Fruit fly (Drosophila melanogaster) whole organism, pupa: ENCODE measurements around the gene Vps29.

ENCODE experiments used
- CG10348 ChIP-seq: fragments of 200-800 bp; sonication (Bioruptor generic); IDR thresholded peaks from 2 replicates; pipeline ENCODE4 v1.3.6; 2022; ENCODE audit warnings: missing biosample characterization, missing genetic modification characterization
- CG12605 ChIP-seq: fragments of 200-800 bp; sonication (Bioruptor generic); IDR thresholded peaks from 2 replicates; pipeline ENCODE4 v1.3.6; 2022; ENCODE audit warnings: missing biosample characterization, missing genetic modification characterization
- CG13204 ChIP-seq: fragments of 200-800 bp; sonication (Bioruptor generic); optimal IDR thresholded peaks from 2 replicates; lab custom pipeline; 2018; ENCODE audit warnings: missing biosample characterization, mild to moderate bottlenecking, missing genetic modification characterization, moderate library complexity
- CG14655 ChIP-seq: fragments of 200-800 bp; sonication (Bioruptor generic); optimal IDR thresholded peaks from 3 replicates; lab custom pipeline; 2017; ENCODE audit warnings: mild to moderate bottlenecking, missing biosample characterization, missing genetic modification reagents, missing genetic modification characterization
- CG15710 ChIP-seq: fragments of 200-800 bp; sonication (Bioruptor generic); optimal IDR thresholded peaks from 2 replicates; lab custom pipeline; 2018; ENCODE audit warnings: missing biosample characterization, mild to moderate bottlenecking, missing genetic modification characterization, moderate library complexity
- CG17806 ChIP-seq: fragments of 200-800 bp; sonication (Bioruptor generic); optimal IDR thresholded peaks from 2 replicates; lab custom pipeline; 2018; ENCODE audit warnings: missing biosample characterization, mild to moderate bottlenecking, missing genetic modification characterization, moderate library complexity
- CG32121 ChIP-seq: fragments of 200-800 bp; sonication (Bioruptor generic); IDR thresholded peaks from 2 replicates; pipeline ENCODE4 v1.3.6; 2022; ENCODE audit warnings: missing biosample characterization, missing genetic modification characterization
- CG34367 ChIP-seq: fragments of 200-800 bp; sonication (Bioruptor generic); optimal IDR thresholded peaks from 2 replicates; lab custom pipeline; 2018; ENCODE audit warnings: missing biosample characterization, mild to moderate bottlenecking, missing genetic modification characterization
- CG4496 ChIP-seq: fragments of 200-800 bp; sonication (Bioruptor generic); IDR thresholded peaks from 3 replicates; pipeline ENCODE4 v1.3.6; 2022; ENCODE audit warnings: missing biosample characterization, missing genetic modification characterization
- CG8159 ChIP-seq: fragments of 200-800 bp; sonication (Bioruptor generic); optimal IDR thresholded peaks from 3 replicates; lab custom pipeline; 2018; ENCODE audit warnings: missing biosample characterization, mild to moderate bottlenecking, missing genetic modification characterization, moderate library complexity
- CG8301 ChIP-seq: fragments of 200-800 bp; sonication (Bioruptor generic); optimal IDR thresholded peaks from 2 replicates; lab custom pipeline; 2018; ENCODE audit warnings: missing biosample characterization, mild to moderate bottlenecking, missing genetic modification characterization
- CG9948 ChIP-seq: fragments of 200-800 bp; sonication (Bioruptor generic); optimal IDR thresholded peaks from 2 replicates; lab custom pipeline; 2018; ENCODE audit warnings: missing biosample characterization, mild to moderate bottlenecking, missing genetic modification characterization, moderate library complexity
- D1 ChIP-seq: fragments of 200-800 bp; sonication (Bioruptor generic); optimal IDR thresholded peaks from 2 replicates; lab custom pipeline; 2018; ENCODE audit warnings: missing biosample characterization, mild to moderate bottlenecking, missing genetic modification characterization, moderate library complexity
- EcR ChIP-seq: fragments of 200-800 bp; sonication (Bioruptor generic); optimal IDR thresholded peaks from 3 replicates; lab custom pipeline; 2019; ENCODE audit warnings: missing biosample characterization, missing genetic modification characterization, mild to moderate bottlenecking, moderate library complexity, missing genetic modification reagents
- Ets98B ChIP-seq: fragments of 200-800 bp; sonication (Bioruptor generic); IDR thresholded peaks from 2 replicates; pipeline ENCODE4 v1.3.6; 2022; ENCODE audit warnings: missing biosample characterization, missing genetic modification characterization
- Pif1A ChIP-seq: fragments of 200-800 bp; sonication (Bioruptor generic); optimal IDR thresholded peaks from 3 replicates; lab custom pipeline; 2016; ENCODE audit warnings: missing biosample characterization, missing genetic modification characterization
- Pif1B ChIP-seq: fragments of 200-800 bp; sonication (Bioruptor generic); optimal IDR thresholded peaks from 3 replicates; lab custom pipeline; 2016; ENCODE audit warnings: missing biosample characterization, missing genetic modification characterization
- Snoo ChIP-seq: fragments of 200-800 bp; sonication (Bioruptor generic); optimal IDR thresholded peaks from 3 replicates; lab custom pipeline; 2017; ENCODE audit warnings: missing biosample characterization, mild to moderate bottlenecking, missing genetic modification characterization, inconsistent platforms
- fd96Ca ChIP-seq: fragments of 200-800 bp; sonication (Bioruptor generic); IDR thresholded peaks from 3 replicates; pipeline ENCODE4 v1.3.6; 2022; ENCODE audit warnings: missing biosample characterization, missing genetic modification characterization
- gl ChIP-seq: fragments of 200-800 bp; sonication (Bioruptor generic); optimal IDR thresholded peaks from 2 replicates; lab custom pipeline; 2018; ENCODE audit warnings: missing biosample characterization, mild to moderate bottlenecking, missing genetic modification characterization
- rn ChIP-seq: fragments of 200-800 bp; sonication (Bioruptor generic); IDR thresholded peaks from 2 replicates; pipeline ENCODE4 v1.3.6; 2022; ENCODE audit warnings: missing biosample characterization, missing genetic modification characterization

Vps29 gene

dm6 chr2L:1123078-1123818 lies 27.3 kb upstream of the Vps29 start:
- TF ChIP-seq EcR (GFP tag; lab: Kevin White, UChicago) (peak; percentile 70), Pif1A (GFP tag; lab: Kevin White, UChicago) (no peak)
- TF ChIP-seq, all 21 proteins: peak for 1

dm6 chr2L:1124265-1124664 lies 26.3 kb upstream of the Vps29 start:
- TF ChIP-seq CG12605 (GFP tag; lab: Robert Waterston, UW) (no peak), CG8301 (no peak), CG13204 (GFP tag; lab: Kevin White, UChicago) (no peak), D1 (no peak), Ets98B (GFP tag; lab: Robert Waterston, UW) (no peak), CG14655 (no peak), gl (tag; lab: Kevin White, UChicago) (no peak), CG32121 (GFP tag; lab: Robert Waterston, UW) (no peak)

- TF ChIP-seq Snoo (no peak), CG17806 (tag; lab: Kevin White, UChicago) (no peak), CG4496 (GFP tag; lab: Robert Waterston, UW) (peak; percentile 25; the same call in 1 of the 3 replicates), CG32121 (GFP tag; lab: Robert Waterston, UW) (no peak), CG12605 (GFP tag; lab: Robert Waterston, UW) (0 out of 2 replicates have a peak, but pooled peaks have one; percentile 18), EcR (GFP tag; lab: Kevin White, UChicago) (no peak), CG9948 (tag; lab: Kevin White, UChicago) (no peak)
These were observed 25.1 kb upstream of the Vps29 start for dm6 chr2L:1125437-1125836.

- TF ChIP-seq CG13204 (GFP tag; lab: Kevin White, UChicago): no peak
- no peak for TF ChIP-seq gl (tag; lab: Kevin White, UChicago)
- TF ChIP-seq CG9948 (tag; lab: Kevin White, UChicago): no peak
- no peak for TF ChIP-seq CG4496 (GFP tag; lab: Robert Waterston, UW)
- no peak for TF ChIP-seq CG10348 (GFP tag; lab: Robert Waterston, UW)
- TF ChIP-seq CG12605 (GFP tag; lab: Robert Waterston, UW): no peak
- no peak for TF ChIP-seq Ets98B (GFP tag; lab: Robert Waterston, UW)
- TF ChIP-seq CG14655: no peak
- no peak for TF ChIP-seq CG8159 (tag; lab: Kevin White, UChicago)
- no peak for TF ChIP-seq Pif1A (GFP tag; lab: Kevin White, UChicago)
- no peak for TF ChIP-seq CG15710
- no peak for TF ChIP-seq rn (GFP tag; lab: Robert Waterston, UW)
- no peak for TF ChIP-seq Pif1B
- TF ChIP-seq CG17806 (tag; lab: Kevin White, UChicago): no peak
- TF ChIP-seq D1: no peak
- TF ChIP-seq CG34367 (tag; lab: Kevin White, UChicago): no peak
- no peak for TF ChIP-seq CG8301
These were observed 24.0 kb upstream of the Vps29 start for dm6 chr2L:1126527-1126926.

- no peak for TF ChIP-seq Ets98B (GFP tag; lab: Robert Waterston, UW)
- no peak for TF ChIP-seq CG17806 (tag; lab: Kevin White, UChicago)
- TF ChIP-seq CG8159 (tag; lab: Kevin White, UChicago): no peak
- TF ChIP-seq CG12605 (GFP tag; lab: Robert Waterston, UW): no peak
- TF ChIP-seq CG13204 (GFP tag; lab: Kevin White, UChicago): no peak
- TF ChIP-seq rn (GFP tag; lab: Robert Waterston, UW): no peak
- no peak for TF ChIP-seq CG34367 (tag; lab: Kevin White, UChicago)
- no peak for TF ChIP-seq CG10348 (GFP tag; lab: Robert Waterston, UW)
- TF ChIP-seq D1: no peak
- TF ChIP-seq CG8301: no peak
- TF ChIP-seq gl (tag; lab: Kevin White, UChicago): no peak
- no peak for TF ChIP-seq fd96Ca (GFP tag; lab: Robert Waterston, UW)
- no peak for TF ChIP-seq CG32121 (GFP tag; lab: Robert Waterston, UW)
- no peak for TF ChIP-seq Snoo
- no peak for TF ChIP-seq CG4496 (GFP tag; lab: Robert Waterston, UW)
These were observed 23.0 kb upstream of the Vps29 start for dm6 chr2L:1127434-1128089.

dm6 chr2L:1128344-1128931 lies 22.1 kb upstream of the Vps29 start:
- TF ChIP-seq fd96Ca (GFP tag; lab: Robert Waterston, UW) (no peak), CG13204 (GFP tag; lab: Kevin White, UChicago) (no peak), CG9948 (tag; lab: Kevin White, UChicago) (no peak), D1 (no peak), EcR (GFP tag; lab: Kevin White, UChicago) (no peak), CG14655 (no peak), Pif1A (GFP tag; lab: Kevin White, UChicago) (no peak), Snoo (no peak), gl (tag; lab: Kevin White, UChicago) (no peak), CG17806 (tag; lab: Kevin White, UChicago) (no peak), Pif1B (no peak), CG10348 (GFP tag; lab: Robert Waterston, UW) (no peak), CG32121 (GFP tag; lab: Robert Waterston, UW) (no peak), CG15710 (no peak), CG12605 (GFP tag; lab: Robert Waterston, UW) (no peak), CG4496 (GFP tag; lab: Robert Waterston, UW) (no peak)
